Worm (Caenorhabditis elegans) whole organism, young adult: ENCODE data around the gene Y40A1A.2.
A peak's percentile ranks its signal among the peaks of the same experiment; 100 is the strongest.

Source experiments
- B0019.2 ChIP-seq: fragments of 200-800 bp; sonication (Bioruptor generic); conservative IDR thresholded peaks from 2 replicates; pipeline ENCODE4 v1.3.6; 2022; ENCODE audit warnings: missing genetic modification reagents, missing genetic modification characterization, missing compliant biosample characterization
- C06A6.2 ChIP-seq: fragments of 200-800 bp; sonication (Bioruptor generic); conservative IDR thresholded peaks from 2 replicates; pipeline ENCODE4 v1.3.6; 2022; ENCODE audit warnings: missing genetic modification characterization, missing compliant biosample characterization
- F23B12.7 ChIP-seq: sonication (generic microtip); optimal IDR thresholded peaks from 2 replicates; lab custom pipeline; 2017; ENCODE audit warnings: missing genetic modification characterization, mild to moderate bottlenecking, missing compliant biosample characterization, antibody characterized with exemption, moderate library complexity; ENCODE audit not compliant: insufficient read depth
- F37B4.10 ChIP-seq: fragments of 200-800 bp; sonication (Bioruptor generic); IDR thresholded peaks from 2 replicates; pipeline ENCODE4 v1.3.6; 2022; ENCODE audit warnings: missing genetic modification characterization, missing compliant biosample characterization
- T07F8.4 ChIP-seq: sonication (generic microtip); optimal IDR thresholded peaks from 2 replicates; lab custom pipeline; 2016; ENCODE audit warnings: mild to moderate bottlenecking, missing genetic modification characterization, moderate library complexity, missing compliant biosample characterization
- Y53F4B.3 ChIP-seq: fragments of 200-800 bp; sonication (Bioruptor generic); IDR thresholded peaks from 2 replicates; pipeline ENCODE4 v1.3.6; 2022; ENCODE audit warnings: missing genetic modification reagents, missing genetic modification characterization, missing compliant biosample characterization
- ZK185.1 ChIP-seq: sonication (generic microtip); optimal IDR thresholded peaks from 2 replicates; lab custom pipeline; 2016; ENCODE audit warnings: mild to moderate bottlenecking, missing genetic modification characterization, missing compliant biosample characterization; ENCODE audit not compliant: poor library complexity, severe bottlenecking
- aptf-3 ChIP-seq: fragments of 200-800 bp; sonication (Bioruptor generic); IDR thresholded peaks from 2 replicates; pipeline ENCODE4 v1.3.6; 2022; ENCODE audit warnings: missing genetic modification characterization, missing compliant biosample characterization
- atf-7 ChIP-seq: sonication (generic microtip); optimal IDR thresholded peaks from 2 replicates; lab custom pipeline; 2017; ENCODE audit warnings: mild to moderate bottlenecking, missing genetic modification characterization, missing compliant biosample characterization
- bed-2 ChIP-seq: fragments of 200-800 bp; sonication (Bioruptor generic); IDR thresholded peaks from 2 replicates; pipeline ENCODE4 v1.3.6; 2022; ENCODE audit warnings: missing genetic modification reagents, missing genetic modification characterization, missing compliant biosample characterization
- cebp-2 ChIP-seq: fragments of 200-800 bp; sonication (Bioruptor generic); IDR thresholded peaks from 2 replicates; pipeline ENCODE4 v1.3.6; 2022; ENCODE audit warnings: missing genetic modification characterization, missing compliant biosample characterization
- ceh-40 ChIP-seq: fragments of 200-800 bp; sonication (Bioruptor generic); IDR thresholded peaks from 2 replicates; pipeline ENCODE4 v1.3.6; 2022; ENCODE audit warnings: missing genetic modification characterization, missing compliant biosample characterization
- chd-7 ChIP-seq: sonication (generic microtip); optimal IDR thresholded peaks from 2 replicates; lab custom pipeline; 2016; ENCODE audit warnings: mild to moderate bottlenecking, missing genetic modification characterization, moderate library complexity, missing compliant biosample characterization
- efl-1 ChIP-seq: fragments of 150-350 bp; optimal IDR thresholded peaks from 2 replicates; lab custom pipeline; 2014; ENCODE audit warnings: missing biosample characterization, missing genetic modification reagents, missing genetic modification characterization
- egrh-3 ChIP-seq: fragments of 200-800 bp; sonication (Bioruptor generic); IDR thresholded peaks from 2 replicates; pipeline ENCODE4 v1.3.6; 2022; ENCODE audit warnings: missing genetic modification reagents, missing genetic modification characterization, missing compliant biosample characterization
- hmg-1.2 ChIP-seq: fragments of 200-800 bp; sonication (Bioruptor generic); IDR thresholded peaks from 2 replicates; pipeline ENCODE4 v1.3.6; 2022; ENCODE audit warnings: missing genetic modification reagents, missing genetic modification characterization, missing compliant biosample characterization
- lag-1 ChIP-seq: fragments of 200-800 bp; sonication (Bioruptor generic); IDR thresholded peaks from 2 replicates; pipeline ENCODE4 v1.3.6; 2022; ENCODE audit warnings: missing genetic modification reagents, missing genetic modification characterization, missing compliant biosample characterization
- let-607 ChIP-seq, 2 experiments: fragments of 200-800 bp in 1 of 2; sonication (Bioruptor generic) in 1 of 2; sonication (generic microtip) in 1 of 2; optimal IDR thresholded peaks; 2 replicates each; lab custom pipeline; 2016 to 2018; ENCODE audit warnings: mild to moderate bottlenecking in 2 of 2, missing compliant biosample characterization in 2 of 2, missing genetic modification characterization in 2 of 2, moderate library complexity in 2 of 2, missing genotype in 1 of 2
- lin-26 ChIP-seq: fragments of 200-800 bp; sonication (Bioruptor generic); IDR thresholded peaks from 2 replicates; pipeline ENCODE4 v1.3.6; 2022; ENCODE audit warnings: missing genetic modification reagents, missing genetic modification characterization, missing compliant biosample characterization
- lin-40 ChIP-seq: sonication (generic microtip); optimal IDR thresholded peaks from 2 replicates; lab custom pipeline; 2016; ENCODE audit warnings: missing genetic modification characterization, mild to moderate bottlenecking, missing compliant biosample characterization, missing genotype, missing genetic modification reagents
- lin-54 ChIP-seq: fragments of 200-800 bp; sonication (Bioruptor generic); optimal IDR thresholded peaks from 2 replicates; lab custom pipeline; 2018; ENCODE audit warnings: mild to moderate bottlenecking, missing genetic modification characterization, missing compliant biosample characterization
- madf-3 ChIP-seq: fragments of 200-800 bp; sonication (Bioruptor generic); IDR thresholded peaks from 2 replicates; pipeline ENCODE4 v1.3.6; 2022; ENCODE audit warnings: missing genetic modification reagents, missing genetic modification characterization, missing compliant biosample characterization
- madf-6 ChIP-seq: fragments of 200-800 bp; sonication (Bioruptor generic); IDR thresholded peaks from 2 replicates; pipeline ENCODE4 v1.3.6; 2022; ENCODE audit warnings: missing genetic modification reagents, missing genetic modification characterization, missing compliant biosample characterization
- madf-8 ChIP-seq: fragments of 200-800 bp; sonication (Bioruptor generic); conservative IDR thresholded peaks from 2 replicates; pipeline ENCODE4 v1.3.6; 2022; ENCODE audit warnings: missing genetic modification reagents, missing genetic modification characterization, missing compliant biosample characterization
- mxl-1 ChIP-seq: sonication (generic microtip); optimal IDR thresholded peaks from 2 replicates; lab custom pipeline; 2016; ENCODE audit warnings: missing genetic modification characterization, missing compliant biosample characterization
- nfyb-1 ChIP-seq: fragments of 200-800 bp; sonication (Bioruptor generic); IDR thresholded peaks from 2 replicates; pipeline ENCODE4 v1.3.6; 2022; ENCODE audit warnings: missing genetic modification reagents, missing genetic modification characterization, missing compliant biosample characterization
- nhr-120 ChIP-seq: fragments of 200-800 bp; sonication (Bioruptor generic); IDR thresholded peaks from 2 replicates; pipeline ENCODE4 v1.3.6; 2022; ENCODE audit warnings: missing genetic modification characterization, missing compliant biosample characterization
- nhr-27 ChIP-seq: fragments of 200-800 bp; sonication (Bioruptor generic); optimal IDR thresholded peaks from 2 replicates; lab custom pipeline; 2018; ENCODE audit warnings: mild to moderate bottlenecking, missing genetic modification characterization, moderate library complexity, missing compliant biosample characterization
- rcor-1 ChIP-seq: fragments of 200-800 bp; sonication (Bioruptor generic); IDR thresholded peaks from 2 replicates; pipeline ENCODE4 v1.3.6; 2022; ENCODE audit warnings: missing genetic modification reagents, missing genetic modification characterization, missing compliant biosample characterization
- rec-8 ChIP-seq, 2 experiments: sonication (generic microtip); optimal IDR thresholded peaks; 2 replicates each; lab custom pipeline; 2016; ENCODE audit warnings: mild to moderate bottlenecking in 2 of 2, missing genetic modification characterization in 2 of 2, missing genetic modification reagents in 2 of 2, missing genotype in 2 of 2, missing biosample characterization in 1 of 2, missing compliant biosample characterization in 1 of 2, moderate library complexity in 1 of 2
- sdz-38 ChIP-seq: sonication (generic microtip); optimal IDR thresholded peaks from 2 replicates; lab custom pipeline; 2016; ENCODE audit warnings: missing genotype, missing genetic modification characterization, missing compliant biosample characterization
- snpc-1.3 ChIP-seq: sonication (generic microtip); optimal IDR thresholded peaks from 2 replicates; lab custom pipeline; 2017; ENCODE audit warnings: missing genetic modification characterization, mild to moderate bottlenecking, missing compliant biosample characterization, antibody characterized with exemption, moderate library complexity, missing genotype, missing genetic modification reagents; ENCODE audit not compliant: insufficient read depth
- tlf-1 ChIP-seq: fragments of 200-800 bp; sonication (Bioruptor generic); optimal IDR thresholded peaks from 2 replicates; lab custom pipeline; 2018; ENCODE audit warnings: mild to moderate bottlenecking, missing genetic modification characterization, missing compliant biosample characterization
- unc-62 ChIP-seq: fragments of 150-350 bp; optimal IDR thresholded peaks from 2 replicates; lab custom pipeline; 2014; ENCODE audit warnings: missing biosample characterization, missing genetic modification reagents, missing genetic modification characterization
- ztf-18 ChIP-seq: sonication (generic microtip); optimal IDR thresholded peaks from 2 replicates; lab custom pipeline; 2016; ENCODE audit warnings: missing genotype, mild to moderate bottlenecking, missing genetic modification characterization, missing compliant biosample characterization
- ztf-25 ChIP-seq: fragments of 200-800 bp; sonication (Bioruptor generic); IDR thresholded peaks from 2 replicates; pipeline ENCODE4 v1.3.6; 2022; ENCODE audit warnings: missing genetic modification reagents, missing genetic modification characterization, missing compliant biosample characterization
- ztf-28 ChIP-seq: fragments of 200-800 bp; sonication (Bioruptor generic); IDR thresholded peaks from 2 replicates; pipeline ENCODE4 v1.3.6; 2022; ENCODE audit warnings: missing genetic modification reagents, missing genetic modification characterization, missing compliant biosample characterization

Gene Y40A1A.2

ce11 chrX:1974699-1975098, 15.8 kb upstream of the Y40A1A.2 start, which contains the start of gene F52D2.5:
F52D2.5 (minus strand) TSS chrX:1974799.
- no peak for TF ChIP-seq rec-8 (tag; optimal IDR thresholded peaks at IDR 0.05; lab: Kevin White, UChicago)
- TF ChIP-seq F23B12.7 (tag; lab: Kevin White, UChicago), result no peak
- TF ChIP-seq T07F8.4, result no peak
- no peak for TF ChIP-seq lin-40 (tag; lab: Kevin White, UChicago)
- TF ChIP-seq nhr-27 (tag; lab: Kevin White, UChicago), result no peak
- no peak for TF ChIP-seq ztf-18 (tag; lab: Kevin White, UChicago)
- no peak for TF ChIP-seq mxl-1 (tag; lab: Kevin White, UChicago)
- no peak for TF ChIP-seq Y53F4B.3

DNA sequence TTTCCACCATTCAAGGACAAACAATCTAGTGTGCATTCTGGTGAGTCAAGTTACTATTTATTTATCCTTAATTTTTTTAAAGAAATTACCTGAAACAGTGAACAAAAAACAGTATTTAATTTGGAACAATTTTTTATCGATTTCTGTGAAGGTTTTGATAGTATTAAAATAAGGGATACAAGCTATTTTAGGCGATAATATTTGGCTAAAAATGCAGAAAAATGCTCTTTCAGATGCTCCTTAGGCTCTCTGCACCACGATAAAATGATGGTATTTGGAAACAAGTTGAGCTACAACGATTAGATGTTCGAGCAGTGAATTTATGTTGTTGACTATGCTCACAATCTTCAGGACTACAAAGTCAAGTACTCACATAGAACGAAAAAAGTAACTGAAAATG, 14.8 kb upstream of the Y40A1A.2 start, which contains the start of gene F52D2.6:
Gene F52D2.6, plus strand, starts transcription at position 301 of the 400 bp plus-strand sequence.
- TF ChIP-seq nfyb-1 (GFP tag; lab: Robert Waterston, UW) (no peak), cebp-2 (GFP tag; lab: Robert Waterston, UW) (no peak), ZK185.1 (tag; lab: Kevin White, UChicago) (no peak), chd-7 (tag; lab: Kevin White, UChicago) (no peak), madf-3 (GFP tag; lab: Robert Waterston, UW) (no peak), aptf-3 (no peak), ceh-40 (no peak), lag-1 (GFP tag; lab: Robert Waterston, UW) (no peak), madf-8 (GFP tag; lab: Robert Waterston, UW) (no peak), tlf-1 (no peak), madf-6 (GFP tag; lab: Robert Waterston, UW) (no peak)

ce11 chrX:1977708-1978107, 12.8 kb upstream of the Y40A1A.2 start, which contains the start of gene F52D2.12:
F52D2.12 (plus strand) TSS chrX:1978014.
- TF ChIP-seq ztf-18 (tag; lab: Kevin White, UChicago) (no peak), snpc-1.3 (tag; lab: Kevin White, UChicago) (no peak), F23B12.7 (tag; lab: Kevin White, UChicago) (no peak), hmg-1.2 (GFP tag; lab: Robert Waterston, UW) (peak; percentile 29; the same call in 1 of the 2 replicates), madf-6 (GFP tag; lab: Robert Waterston, UW) (peak; percentile 33; the same call in 1 of the 2 replicates), egrh-3 (0 out of 2 replicates have a peak, but pooled peaks have one; percentile 14), efl-1 (peak; percentile 42), ztf-28 (GFP tag; lab: Robert Waterston, UW) (no peak)
- TF ChIP-seq, all 124 proteins: peak for 4

- TF ChIP-seq lin-26 (GFP tag; lab: Robert Waterston, UW), result no peak
- TF ChIP-seq madf-3 (GFP tag; lab: Robert Waterston, UW), result no peak
- TF ChIP-seq unc-62 (GFP tag; lab: Kevin White, UChicago), result no peak
- no peak for TF ChIP-seq rcor-1
- no peak for TF ChIP-seq nhr-120 (GFP tag; lab: Robert Waterston, UW)
- TF ChIP-seq atf-7 (tag; lab: Kevin White, UChicago), result no peak
- TF ChIP-seq ztf-25, result no peak
- TF ChIP-seq bed-2 (GFP tag; lab: Robert Waterston, UW), result no peak
- TF ChIP-seq let-607 (tag; optimal IDR thresholded peaks at IDR 0.05; lab: Kevin White, UChicago), result no peak
- no peak for TF ChIP-seq lin-54 (GFP tag; lab: Kevin White, UChicago)
- TF ChIP-seq F37B4.10, result no peak
- no peak for TF ChIP-seq C06A6.2 (GFP tag; lab: Robert Waterston, UW)
- no peak for TF ChIP-seq sdz-38 (tag; lab: Kevin White, UChicago)
- TF ChIP-seq B0019.2, result no peak
Observed at ce11 chrX:1981654-1982053, 8.9 kb upstream of the Y40A1A.2 start.
